Fruit fly (Drosophila melanogaster) whole organism, adult: ENCODE measurements around the gene Gug.
A peak's percentile ranks its signal among the peaks of the same experiment; 100 is the strongest.

Experiments
- CG11617 ChIP-seq: fragments of 200-800 bp; sonication (Bioruptor generic); optimal IDR thresholded peaks from 2 replicates; lab custom pipeline; 2017; ENCODE audit warnings: mild to moderate bottlenecking, missing biosample characterization, missing genetic modification reagents, missing genetic modification characterization
- CG12768 ChIP-seq: fragments of 200-800 bp; sonication (Bioruptor generic); optimal IDR thresholded peaks from 2 replicates; lab custom pipeline; 2017; ENCODE audit warnings: missing biosample characterization, missing genetic modification characterization, mild to moderate bottlenecking, moderate library complexity, missing genetic modification reagents
- CG14711 ChIP-seq: fragments of 200-800 bp; sonication (Bioruptor generic); optimal IDR thresholded peaks from 2 replicates; lab custom pipeline; 2018; ENCODE audit warnings: missing biosample characterization, mild to moderate bottlenecking, missing genetic modification characterization, moderate library complexity
- CG1620 ChIP-seq: fragments of 200-800 bp; sonication (Bioruptor generic); optimal IDR thresholded peaks from 2 replicates; lab custom pipeline; 2016; ENCODE audit warnings: missing biosample characterization, missing genetic modification characterization
- CG33017 ChIP-seq: fragments of 200-800 bp; sonication (Bioruptor generic); optimal IDR thresholded peaks from 2 replicates; lab custom pipeline; 2018; ENCODE audit warnings: missing biosample characterization, mild to moderate bottlenecking, missing genetic modification characterization, moderate library complexity
- CG5204 ChIP-seq: fragments of 200-800 bp; sonication (Bioruptor generic); optimal IDR thresholded peaks from 2 replicates; lab custom pipeline; 2016; ENCODE audit warnings: missing biosample characterization, missing genetic modification characterization
- CG7045 ChIP-seq: fragments of 200-800 bp; sonication (Bioruptor generic); optimal IDR thresholded peaks from 2 replicates; lab custom pipeline; 2017; ENCODE audit warnings: missing biosample characterization, mild to moderate bottlenecking, missing genetic modification characterization
- CG7101 ChIP-seq: fragments of 200-800 bp; sonication (Bioruptor generic); optimal IDR thresholded peaks from 2 replicates; lab custom pipeline; 2018; ENCODE audit warnings: missing biosample characterization, mild to moderate bottlenecking, missing genetic modification characterization, moderate library complexity
- Clk ChIP-seq: fragments of 200-800 bp; sonication (Bioruptor generic); optimal IDR thresholded peaks from 2 replicates; lab custom pipeline; 2017; ENCODE audit warnings: missing biosample characterization, missing genetic modification characterization
- Crg-1 ChIP-seq: fragments of 200-800 bp; sonication (Bioruptor generic); optimal IDR thresholded peaks from 2 replicates; lab custom pipeline; 2016; ENCODE audit warnings: missing biosample characterization, missing genetic modification characterization
- Hr96 ChIP-seq: fragments of 200-800 bp; sonication (Bioruptor generic); optimal IDR thresholded peaks from 2 replicates; lab custom pipeline; 2016; ENCODE audit warnings: missing biosample characterization, missing genetic modification characterization
- Mnt ChIP-seq: fragments of 200-800 bp; sonication (Bioruptor generic); optimal IDR thresholded peaks from 2 replicates; lab custom pipeline; 2016; ENCODE audit warnings: missing biosample characterization, mild to moderate bottlenecking, missing genetic modification characterization
- bab1 ChIP-seq: fragments of 200-800 bp; sonication (Bioruptor generic); optimal IDR thresholded peaks from 3 replicates; lab custom pipeline; 2019; ENCODE audit warnings: missing biosample characterization, mild to moderate bottlenecking, missing genetic modification characterization, moderate library complexity
- cic ChIP-seq: fragments of 200-800 bp; sonication (Bioruptor generic); optimal IDR thresholded peaks from 2 replicates; lab custom pipeline; 2017; ENCODE audit warnings: missing biosample characterization, mild to moderate bottlenecking, missing genetic modification characterization, moderate library complexity
- cnc ChIP-seq, 2 experiments: fragments of >200 bp; optimal IDR thresholded peaks; 2 replicates each; lab custom pipeline; 2017
- kay ChIP-seq: fragments of 200-800 bp; sonication (Bioruptor generic); peaks from one replicate; lab custom pipeline; 2016; ENCODE audit warnings: missing biosample characterization, missing genetic modification characterization, borderline replicate concordance
- ovo ChIP-seq: fragments of 200-800 bp; sonication (Bioruptor generic); optimal IDR thresholded peaks from 2 replicates; lab custom pipeline; 2016; ENCODE audit warnings: missing biosample characterization, missing genetic modification characterization
- pad ChIP-seq: fragments of 200-800 bp; sonication (Bioruptor generic); optimal IDR thresholded peaks from 3 replicates; lab custom pipeline; 2017; ENCODE audit warnings: missing biosample characterization, missing genetic modification characterization, mild to moderate bottlenecking, moderate library complexity, missing genetic modification reagents
- tj ChIP-seq: fragments of 200-800 bp; sonication (Bioruptor generic); optimal IDR thresholded peaks from 3 replicates; lab custom pipeline; 2017; ENCODE audit warnings: missing biosample characterization, mild to moderate bottlenecking, missing genetic modification characterization, moderate library complexity
- toe ChIP-seq: fragments of 200-800 bp; sonication (Bioruptor generic); optimal IDR thresholded peaks from 2 replicates; lab custom pipeline; 2016; ENCODE audit warnings: missing biosample characterization, missing genetic modification characterization

The Gug gene

DNA sequence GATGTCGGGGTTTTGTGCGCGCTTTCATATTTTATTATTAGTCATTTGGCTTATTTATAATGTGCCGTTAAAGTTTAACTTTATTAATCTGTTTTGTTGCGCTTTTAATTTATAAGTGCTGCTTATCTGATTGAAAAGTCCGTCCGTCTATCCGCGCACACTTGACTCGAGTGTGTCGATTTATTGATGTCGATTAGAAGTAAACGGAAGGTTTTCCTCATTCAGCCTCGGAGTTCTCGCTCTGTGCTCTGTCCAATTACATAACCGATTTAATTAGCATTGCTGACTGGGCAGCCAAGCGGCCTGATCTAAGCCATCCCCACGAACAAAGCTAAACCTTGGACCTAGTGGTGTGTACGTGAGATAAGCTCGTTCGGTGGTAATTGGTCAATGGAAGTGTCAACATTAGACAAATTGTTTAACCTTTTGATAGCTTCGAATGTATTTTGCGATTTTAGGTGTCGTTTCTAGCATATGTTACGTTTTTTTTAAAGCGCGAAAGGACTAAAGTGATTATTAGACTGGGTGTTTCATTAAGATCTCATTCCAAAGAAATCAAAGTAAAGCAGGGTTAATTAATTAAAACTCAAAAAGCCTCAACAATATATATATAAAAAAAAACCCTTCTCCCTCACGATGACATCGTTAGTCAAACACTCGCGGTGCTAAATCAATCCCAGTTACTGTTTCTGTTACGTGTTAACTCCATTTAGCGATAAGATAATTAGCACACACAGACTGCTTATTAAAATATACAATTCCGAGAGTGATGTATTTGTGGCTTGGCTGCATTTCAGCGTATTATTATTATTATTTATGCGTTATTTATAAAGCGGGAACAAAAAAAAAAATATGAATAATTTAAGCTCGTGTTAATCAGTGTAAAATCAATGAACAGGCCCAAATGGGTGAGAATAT is 4.0 kb downstream of the Gug start:
- TF ChIP-seq toe (GFP tag; lab: Kevin White, UChicago), result peak; percentile 39
- TF ChIP-seq tj (GFP tag; lab: Kevin White, UChicago), result peak; percentile 37
- peak; percentile 12 for TF ChIP-seq Hr96
- TF ChIP-seq CG11617, result peak; percentile 19
- peak; percentile 59 for TF ChIP-seq CG7045 (GFP tag; lab: Kevin White, UChicago)
- TF ChIP-seq kay (GFP tag; lab: Kevin White, UChicago), result peak; percentile 70
- TF ChIP-seq pad (GFP tag; lab: Kevin White, UChicago), result no peak
- TF ChIP-seq CG33017 (tag; lab: Kevin White, UChicago), result peak; percentile 25
- no peak for TF ChIP-seq ovo
- TF ChIP-seq Mnt (GFP tag; lab: Kevin White, UChicago), result no peak
- TF ChIP-seq Clk (GFP tag; lab: Kevin White, UChicago), result no peak
- peak; percentile 67 for TF ChIP-seq CG12768 (GFP tag; lab: Kevin White, UChicago)
- peak; percentile 36 for TF ChIP-seq CG7101 (tag; lab: Kevin White, UChicago)
- no peak for TF ChIP-seq cic
- TF ChIP-seq CG5204 (GFP tag; lab: Kevin White, UChicago), result peak; percentile 62

dm6 chr3L:8455015-8455908 is 5.5 kb downstream of the Gug start:
- peak; percentile 53 for TF ChIP-seq tj (GFP tag; lab: Kevin White, UChicago)
- TF ChIP-seq CG12768 (GFP tag; lab: Kevin White, UChicago), result peak; percentile 52
- peak; percentile 63 for TF ChIP-seq CG5204 (GFP tag; lab: Kevin White, UChicago)
- peak; percentile 25 for TF ChIP-seq Mnt (GFP tag; lab: Kevin White, UChicago)
- TF ChIP-seq CG7101 (tag; lab: Kevin White, UChicago), result peak; percentile 74
- peak; percentile 79 for TF ChIP-seq bab1 (GFP tag; lab: Kevin White, UChicago)
- TF ChIP-seq ovo, result no peak
- TF ChIP-seq CG14711 (tag; lab: Kevin White, UChicago), result peak; percentile 70
- TF ChIP-seq CG7045 (GFP tag; lab: Kevin White, UChicago), result peak; percentile 77
- TF ChIP-seq cic, result peak; percentile 17
- TF ChIP-seq CG1620 (GFP tag; lab: Kevin White, UChicago), result peak; percentile 11
- TF ChIP-seq Hr96, result peak; percentile 53
- peak; percentile 54 for TF ChIP-seq Clk (GFP tag; lab: Kevin White, UChicago)
- no peak for TF ChIP-seq cnc (optimal IDR thresholded peaks at IDR 0.05; lab: Kevin White, UChicago)
- no peak for TF ChIP-seq kay (GFP tag; lab: Kevin White, UChicago)
- TF ChIP-seq toe (GFP tag; lab: Kevin White, UChicago), result peak; percentile 48
- peak; percentile 75 for TF ChIP-seq CG11617
- peak; percentile 77 for TF ChIP-seq CG33017 (tag; lab: Kevin White, UChicago)
- peak; percentile 32 for TF ChIP-seq Crg-1
- peak; percentile 46 for TF ChIP-seq pad (GFP tag; lab: Kevin White, UChicago)

dm6 chr3L:8456472-8457049 is 6.8 kb downstream of the Gug start:
- TF ChIP-seq CG12768 (GFP tag; lab: Kevin White, UChicago) (no peak), toe (GFP tag; lab: Kevin White, UChicago) (no peak), cnc (optimal IDR thresholded peaks at IDR 0.05; lab: Kevin White, UChicago) (no peak), cic (no peak), CG5204 (GFP tag; lab: Kevin White, UChicago) (no peak), CG1620 (GFP tag; lab: Kevin White, UChicago) (no peak), Clk (GFP tag; lab: Kevin White, UChicago) (no peak), CG7045 (GFP tag; lab: Kevin White, UChicago) (no peak), pad (GFP tag; lab: Kevin White, UChicago) (no peak)

DNA sequence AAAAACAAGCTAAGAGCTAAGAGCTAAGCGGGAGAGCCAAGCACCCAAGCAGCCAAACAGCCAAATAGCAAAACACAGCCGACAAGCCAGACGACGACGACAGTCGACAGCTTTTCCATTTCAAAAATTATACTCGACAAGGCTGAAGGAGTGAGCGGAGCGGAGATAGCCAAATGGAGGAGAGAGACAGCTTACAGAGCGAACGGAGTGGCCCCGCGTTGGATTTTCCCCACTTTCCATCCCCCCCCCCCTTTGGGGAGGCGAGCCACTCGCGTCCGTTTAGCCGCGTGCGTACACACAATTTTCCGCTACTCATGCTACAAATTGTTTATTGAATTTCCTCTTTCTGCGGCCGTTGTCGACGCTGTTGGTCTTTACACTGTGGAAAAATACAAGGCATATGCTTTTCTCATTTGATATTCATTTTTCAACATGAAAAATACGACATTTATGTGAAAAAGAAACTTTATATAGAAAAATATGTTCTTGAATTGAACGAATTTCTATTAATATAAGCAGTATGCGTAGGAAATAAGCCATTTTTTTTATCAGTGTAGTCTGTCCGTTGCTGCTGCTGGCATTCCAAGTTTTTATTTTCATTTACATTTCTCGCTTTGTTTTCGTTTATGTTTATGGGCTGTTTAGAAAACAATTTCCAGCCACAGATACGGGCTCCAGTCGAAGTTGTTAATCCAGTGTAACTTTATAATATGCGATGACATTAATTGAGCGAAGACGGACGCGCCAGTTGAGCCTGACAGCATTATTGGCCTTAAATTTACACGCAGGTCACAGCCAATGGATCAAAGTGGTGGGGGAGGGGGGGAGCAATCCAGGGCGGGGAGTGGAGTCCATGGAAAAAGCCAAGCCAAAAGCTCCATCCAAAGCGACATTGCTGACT is 8.4 kb downstream of the Gug start:
- TF ChIP-seq CG7101 (tag; lab: Kevin White, UChicago) (peak; percentile 82), CG1620 (GFP tag; lab: Kevin White, UChicago) (peak; percentile 39), kay (GFP tag; lab: Kevin White, UChicago) (no peak), Clk (GFP tag; lab: Kevin White, UChicago) (peak; percentile 14), cic (peak; percentile 35), Mnt (GFP tag; lab: Kevin White, UChicago) (peak; percentile 12), ovo (no peak), CG12768 (GFP tag; lab: Kevin White, UChicago) (peak; percentile 59), pad (GFP tag; lab: Kevin White, UChicago) (no peak), bab1 (GFP tag; lab: Kevin White, UChicago) (peak; percentile 87), CG5204 (GFP tag; lab: Kevin White, UChicago) (peak; percentile 75), CG14711 (tag; lab: Kevin White, UChicago) (peak; percentile 75), CG11617 (peak; percentile 68), CG33017 (tag; lab: Kevin White, UChicago) (peak; percentile 80), Hr96 (peak; percentile 61), tj (GFP tag; lab: Kevin White, UChicago) (peak; percentile 48), CG7045 (GFP tag; lab: Kevin White, UChicago) (peak; percentile 72), cnc (optimal IDR thresholded peaks at IDR 0.05; lab: Kevin White, UChicago) (peak in 1 of 2 experiments; percentile 33), Crg-1 (no peak), toe (GFP tag; lab: Kevin White, UChicago) (peak; percentile 47)
